Worm (Caenorhabditis elegans): ENCODE measurements around the gene ceh-24.

DNA sequence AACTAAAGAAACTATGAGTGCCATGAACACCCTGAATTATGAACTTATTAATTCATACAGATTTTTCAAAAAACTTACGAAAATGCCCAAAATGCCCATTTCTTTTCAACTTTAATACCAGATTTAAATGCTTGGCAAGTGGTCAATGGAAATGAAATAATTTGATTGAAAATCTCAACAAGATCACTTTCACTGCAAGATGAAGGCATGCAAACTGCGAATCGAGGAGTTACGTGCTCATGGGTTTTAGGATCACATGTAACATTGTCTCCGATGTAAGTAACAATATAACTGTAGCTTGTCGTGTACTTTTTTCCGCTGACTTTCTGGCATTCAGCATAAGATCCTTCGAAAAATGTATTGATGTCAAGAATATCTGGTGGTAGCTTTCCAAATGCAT is 32.1 kb upstream of the ceh-24 start:
- TF ChIP-seq aly-1 (tag; optimal IDR thresholded peaks at IDR 0.05) (no peak), ama-1 (optimal IDR thresholded peaks at IDR 0.05) (no peak)
